Fruit fly (Drosophila melanogaster): ENCODE measurements around the gene ATPsynE.

ATPsynE gene

DNA sequence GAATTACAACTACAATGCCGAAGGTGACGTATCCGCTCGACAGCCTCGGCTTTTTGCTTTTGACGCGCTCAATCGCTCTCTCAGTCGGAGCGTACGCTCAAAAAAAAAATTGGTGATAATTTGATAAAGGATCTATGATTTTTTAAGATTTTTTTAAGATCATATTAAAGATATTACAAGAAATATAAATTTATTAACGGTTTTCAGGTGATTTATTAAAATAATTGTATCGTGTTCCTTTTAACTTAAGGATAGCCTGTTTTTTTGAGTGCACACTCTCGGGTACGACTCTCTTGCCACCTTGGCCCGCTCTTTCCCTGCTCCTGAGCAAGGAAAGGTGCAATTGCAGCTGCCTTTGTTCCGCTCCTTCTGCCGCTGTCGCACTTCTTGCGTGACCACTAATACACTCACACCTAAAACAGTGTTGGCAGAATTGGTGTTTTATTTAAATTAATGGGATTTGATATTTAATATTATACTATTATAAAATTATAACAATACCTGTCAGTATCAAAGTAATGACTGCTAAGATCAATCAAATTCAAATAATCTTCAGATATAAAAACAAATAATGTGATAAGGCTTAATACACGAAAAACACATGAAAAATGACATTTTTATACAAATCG, 48.7 kb upstream of the ATPsynE start (continued):
- TF ChIP-seq scrt (GFP tag; optimal IDR thresholded peaks at IDR 0.05) (no peak), gsb (GFP tag; IDR thresholded peaks at IDR 0.05) (peak; percentile 68), trh (GFP tag; optimal IDR thresholded peaks at IDR 0.05) (peak; percentile 49), TFAM (GFP tag; optimal IDR thresholded peaks at IDR 0.05) (peak; percentile 36), pan (optimal IDR thresholded peaks at IDR 0.05) (no peak), pan (GFP tag; optimal IDR thresholded peaks at IDR 0.05 in 1 of 2, IDR thresholded peaks at IDR 0.05 in 1 of 2) (peak in 1 of 2 experiments; percentile 88), CG17385 (GFP tag; optimal IDR thresholded peaks at IDR 0.05) (peak; percentile 78), zf30C (GFP tag; optimal IDR thresholded peaks at IDR 0.05) (peak; percentile 97), Max (GFP tag; optimal IDR thresholded peaks at IDR 0.05) (peak; percentile 60), croc (GFP tag; conservative IDR thresholded peaks at IDR 0.05) (peak; percentile 73), Spps (tag; optimal IDR thresholded peaks at IDR 0.05) (peak; percentile 64), jigr1 (GFP tag; IDR thresholded peaks at IDR 0.05) (0 out of 3 replicates have a peak, but pooled peaks have one; percentile 56), Mad (GFP tag; optimal IDR thresholded peaks at IDR 0.05) (peak; percentile 25), p53 (GFP tag; optimal IDR thresholded peaks at IDR 0.05) (no peak), CG10654 (GFP tag; optimal IDR thresholded peaks at IDR 0.05) (peak; percentile 58), kay (GFP tag; optimal IDR thresholded peaks at IDR 0.05) (peak; percentile 59), CG12659 (GFP tag; optimal IDR thresholded peaks at IDR 0.05) (peak; percentile 65), tgo (GFP tag; IDR thresholded peaks at IDR 0.05) (peak; percentile 74), CG6765 (GFP tag; optimal IDR thresholded peaks at IDR 0.05) (peak; percentile 53), hbn (GFP tag; IDR thresholded peaks at IDR 0.05; ENCODE audit: partially characterized antibody) (no peak), sim (GFP tag; IDR thresholded peaks at IDR 0.05) (peak; percentile 81), CG10366 (GFP tag; IDR thresholded peaks at IDR 0.05) (peak; percentile 74), CG10209 (GFP tag; optimal IDR thresholded peaks at IDR 0.05) (peak; percentile 86), CG31224 (GFP tag; IDR thresholded peaks at IDR 0.05) (peak; percentile 63), repo (GFP tag; optimal IDR thresholded peaks at IDR 0.05) (no peak), cas (GFP tag; IDR thresholded peaks at IDR 0.05) (0 out of 2 replicates have a peak, but pooled peaks have one; percentile 20), CG8478 (optimal IDR thresholded peaks at IDR 0.05) (no peak), CG5180 (GFP tag; optimal IDR thresholded peaks at IDR 0.05) (peak; percentile 32), ase (GFP tag; IDR thresholded peaks at IDR 0.05) (peak; percentile 44; the same call in 2 of the 3 replicates), en (GFP tag; optimal IDR thresholded peaks at IDR 0.05) (no peak), CG4820 (GFP tag; optimal IDR thresholded peaks at IDR 0.05) (peak; percentile 61), Oli (tag; optimal IDR thresholded peaks at IDR 0.05) (peak; percentile 75), CG7928 (GFP tag; optimal IDR thresholded peaks at IDR 0.05) (no peak), Drgx (GFP tag; IDR thresholded peaks at IDR 0.05) (peak; percentile 97), CG17361 (GFP tag; IDR thresholded peaks at IDR 0.05) (peak; percentile 87), pho (GFP tag; optimal IDR thresholded peaks at IDR 0.05) (peak; percentile 9), salm (tag; optimal IDR thresholded peaks at IDR 0.05) (peak; percentile 74), Myb (GFP tag; optimal IDR thresholded peaks at IDR 0.05) (no peak), E2f1 (GFP tag; IDR thresholded peaks at IDR 0.05) (peak; percentile 71), CG1602 (GFP tag; optimal IDR thresholded peaks at IDR 0.05) (peak; percentile 75), CG14050 (GFP tag; IDR thresholded peaks at IDR 0.05) (peak; percentile 80), ssp (GFP tag; IDR thresholded peaks at IDR 0.05) (peak; percentile 68), hkb (optimal IDR thresholded peaks at IDR 0.05) (no peak), hkb (GFP tag; IDR thresholded peaks at IDR 0.05) (peak; percentile 92), lmd (GFP tag; IDR thresholded peaks at IDR 0.05) (peak; percentile 74; the same call in 1 of the 2 replicates), gro (GFP tag; optimal IDR thresholded peaks at IDR 0.05) (no peak), CG8388 (GFP tag; optimal IDR thresholded peaks at IDR 0.05) (peak; percentile 72), CG10979 (tag; optimal IDR thresholded peaks at IDR 0.05) (peak; percentile 93), CG16863 (GFP tag; optimal IDR thresholded peaks at IDR 0.05) (peak; percentile 28), CG8089 (GFP tag; optimal IDR thresholded peaks at IDR 0.05) (no peak), CG2116 (GFP tag; optimal IDR thresholded peaks at IDR 0.05) (peak; percentile 61), CG18764 (GFP tag; optimal IDR thresholded peaks at IDR 0.05) (peak; percentile 19)
